Fruit fly (Drosophila melanogaster): ENCODE results near the gene swm.

The swm gene

dm6 chr2L:19453381-19453780, 39.7 kb upstream of the swm start, which contains the start of gene Top2 (continued):
- TF ChIP-seq CG17568 (GFP tag; optimal IDR thresholded peaks at IDR 0.05) = no peak
- peak; percentile 72; the same call in 2 of the 4 replicates for TF ChIP-seq chinmo (GFP tag; IDR thresholded peaks at IDR 0.05; ENCODE audit: partially characterized antibody)
- TF ChIP-seq Hr51 (GFP tag; optimal IDR thresholded peaks at IDR 0.05) = peak in 1 of 2 experiments; percentile 48
- TF ChIP-seq Dp (GFP tag; optimal IDR thresholded peaks at IDR 0.05) = peak; percentile 68
- no peak for TF ChIP-seq CG6654 (GFP tag; optimal IDR thresholded peaks at IDR 0.05)
- TF ChIP-seq CG33557 (GFP tag; optimal IDR thresholded peaks at IDR 0.05) = no peak
- TF ChIP-seq CG31441 (GFP tag; IDR thresholded peaks at IDR 0.05) = peak; percentile 99
- TF ChIP-seq Chrac-16 (GFP tag; optimal IDR thresholded peaks at IDR 0.05) = no peak
- TF ChIP-seq ranshi (GFP tag; IDR thresholded peaks at IDR 0.05) = no peak; the same call in 1 of the 2 replicates
- TF ChIP-seq gcm (GFP tag; optimal IDR thresholded peaks at IDR 0.05) = no peak
- TF ChIP-seq Rx (GFP tag; IDR thresholded peaks at IDR 0.05) = no peak
- no peak for TF ChIP-seq cad (GFP tag; optimal IDR thresholded peaks at IDR 0.05)
- TF ChIP-seq CG4328 (GFP tag; optimal IDR thresholded peaks at IDR 0.05) = no peak
- TF ChIP-seq cas (GFP tag; IDR thresholded peaks at IDR 0.05) = no peak
- no peak for TF ChIP-seq HLH3B (GFP tag; IDR thresholded peaks at IDR 0.05)
- peak; percentile 68; the same call in 1 of the 3 replicates for TF ChIP-seq mld (GFP tag; IDR thresholded peaks at IDR 0.05; ENCODE audit: partially characterized antibody)
- no peak for TF ChIP-seq Trl (optimal IDR thresholded peaks at IDR 0.05)
- peak; percentile 6 for TF ChIP-seq Trl (GFP tag; optimal IDR thresholded peaks at IDR 0.05)
- peak; percentile 62 for TF ChIP-seq CG13624 (GFP tag; optimal IDR thresholded peaks at IDR 0.05)
- TF ChIP-seq CG18262 (tag; optimal IDR thresholded peaks at IDR 0.05) = no peak
- peak; percentile 44 for TF ChIP-seq bcd (GFP tag; optimal IDR thresholded peaks at IDR 0.05)
- TF ChIP-seq CG5245 (GFP tag; optimal IDR thresholded peaks at IDR 0.05) = peak; percentile 4
- TF ChIP-seq ttk (GFP tag; IDR thresholded peaks at IDR 0.05) = no peak
- TF ChIP-seq D19A (tag; optimal IDR thresholded peaks at IDR 0.05) = peak; percentile 18
- TF ChIP-seq vnd (GFP tag; IDR thresholded peaks at IDR 0.05; ENCODE audit: partially characterized antibody) = peak; percentile 77
- peak; percentile 58 for TF ChIP-seq CG13894 (tag; optimal IDR thresholded peaks at IDR 0.05)
- TF ChIP-seq E2f1 (GFP tag; IDR thresholded peaks at IDR 0.05) = peak; percentile 30; the same call in 1 of the 2 replicates
- peak; percentile 12 for TF ChIP-seq tx (GFP tag; optimal IDR thresholded peaks at IDR 0.05)
- TF ChIP-seq NK7.1 (GFP tag; optimal IDR thresholded peaks at IDR 0.05) = no peak
- TF ChIP-seq chm (GFP tag; IDR thresholded peaks at IDR 0.05) = 0 out of 2 replicates have a peak, but pooled peaks have one; percentile 55
- TF ChIP-seq Sox102F (GFP tag; optimal IDR thresholded peaks at IDR 0.05) = no peak
- peak; percentile 50 for TF ChIP-seq Sry-β (GFP tag; optimal IDR thresholded peaks at IDR 0.05)
- peak; percentile 70 for TF ChIP-seq nmo (GFP tag; optimal IDR thresholded peaks at IDR 0.05)
- TF ChIP-seq ken (GFP tag; IDR thresholded peaks at IDR 0.05) = 0 out of 3 replicates have a peak, but pooled peaks have one; percentile 7
- TF ChIP-seq pb (GFP tag; optimal IDR thresholded peaks at IDR 0.05) = peak; percentile 37
- TF ChIP-seq CG16813 (GFP tag; IDR thresholded peaks at IDR 0.05; ENCODE audit: partially characterized antibody) = peak; percentile 89
- peak; percentile 61; the same call in 1 of the 3 replicates for TF ChIP-seq CG11456 (GFP tag; IDR thresholded peaks at IDR 0.05)
- TF ChIP-seq cato (GFP tag; optimal IDR thresholded peaks at IDR 0.05; ENCODE audit: borderline replicate concordance) = no peak
- no peak for TF ChIP-seq Drgx (GFP tag; IDR thresholded peaks at IDR 0.05)
- peak; percentile 87 for TF ChIP-seq cwo (GFP tag; optimal IDR thresholded peaks at IDR 0.05)
- TF ChIP-seq Mrtf (GFP tag; IDR thresholded peaks at IDR 0.05) = no peak
- no peak for TF ChIP-seq D (optimal IDR thresholded peaks at IDR 0.05)
- TF ChIP-seq D (GFP tag; optimal IDR thresholded peaks at IDR 0.05) = no peak
- TF ChIP-seq chif (GFP tag; optimal IDR thresholded peaks at IDR 0.05) = peak; percentile 26 to 50
- TF ChIP-seq danr (GFP tag; IDR thresholded peaks at IDR 0.05) = no peak
- TF ChIP-seq CG15514 (GFP tag; optimal IDR thresholded peaks at IDR 0.05) = peak; percentile 86
- peak; percentile 58 for TF ChIP-seq Mad (GFP tag; optimal IDR thresholded peaks at IDR 0.05)
- TF ChIP-seq CG32767 (GFP tag; IDR thresholded peaks at IDR 0.05) = peak; percentile 47; the same call in 1 of the 2 replicates
- no peak for TF ChIP-seq Hr78 (GFP tag; optimal IDR thresholded peaks at IDR 0.05)
- peak; percentile 18 for TF ChIP-seq slou (GFP tag; optimal IDR thresholded peaks at IDR 0.05)
- no peak for TF ChIP-seq Hmx (GFP tag; optimal IDR thresholded peaks at IDR 0.05)

Data from whole organism, embryonic.